Fruit fly (Drosophila melanogaster) whole organism, prepupa: ENCODE data around the gene CG15387.

Experiments used
- Blimp-1 ChIP-seq: fragments of 200-800 bp; sonication (Bioruptor generic); optimal IDR thresholded peaks from 3 replicates; lab custom pipeline; 2017; ENCODE audit warnings: missing biosample characterization, missing genetic modification characterization, mild to moderate bottlenecking, moderate library complexity, missing genetic modification reagents
- CG10669 ChIP-seq: fragments of 200-800 bp; sonication (Bioruptor generic); optimal IDR thresholded peaks from 3 replicates; lab custom pipeline; 2018; ENCODE audit warnings: missing biosample characterization, mild to moderate bottlenecking, missing genetic modification characterization, moderate library complexity
- CG11294 ChIP-seq: fragments of 200-800 bp; sonication (Bioruptor generic); IDR thresholded peaks from 2 replicates; pipeline ENCODE4 v1.3.6; 2022; ENCODE audit warnings: missing biosample characterization, missing genetic modification characterization
- CG15336 ChIP-seq: fragments of 200-800 bp; sonication (Bioruptor generic); IDR thresholded peaks from 2 replicates; pipeline ENCODE4 v1.3.6; 2022; ENCODE audit warnings: missing biosample characterization, missing genetic modification characterization
- CG1621 ChIP-seq: fragments of 200-800 bp; sonication (Bioruptor generic); optimal IDR thresholded peaks from 3 replicates; lab custom pipeline; 2018; ENCODE audit warnings: missing biosample characterization, mild to moderate bottlenecking, missing genetic modification characterization
- CG16779 ChIP-seq: fragments of 200-800 bp; sonication (Bioruptor generic); optimal IDR thresholded peaks from 3 replicates; lab custom pipeline; 2017; ENCODE audit warnings: missing biosample characterization, mild to moderate bottlenecking, missing genetic modification characterization
- CG31627 ChIP-seq: fragments of 200-800 bp; sonication (Bioruptor generic); optimal IDR thresholded peaks from 3 replicates; lab custom pipeline; 2016; ENCODE audit warnings: missing biosample characterization, missing genetic modification characterization
- CG32006 ChIP-seq: fragments of 200-800 bp; sonication (Bioruptor generic); optimal IDR thresholded peaks from 3 replicates; lab custom pipeline; 2017; ENCODE audit warnings: missing biosample characterization, mild to moderate bottlenecking, missing genetic modification characterization
- CG34406 ChIP-seq: fragments of 200-800 bp; sonication (Bioruptor generic); optimal IDR thresholded peaks from 3 replicates; lab custom pipeline; 2016; ENCODE audit warnings: missing biosample characterization, missing genetic modification characterization
- CG3919 ChIP-seq: fragments of 200-800 bp; sonication (Bioruptor generic); optimal IDR thresholded peaks from 3 replicates; lab custom pipeline; 2016; ENCODE audit warnings: missing biosample characterization, missing genetic modification characterization
- CG6276 ChIP-seq: fragments of 200-800 bp; sonication (Bioruptor generic); optimal IDR thresholded peaks from 2 replicates; lab custom pipeline; 2017; ENCODE audit warnings: missing biosample characterization, mild to moderate bottlenecking, missing genetic modification characterization
- CG6854 ChIP-seq: fragments of 200-800 bp; sonication (Bioruptor generic); optimal IDR thresholded peaks from 2 replicates; lab custom pipeline; 2017; ENCODE audit warnings: missing biosample characterization, mild to moderate bottlenecking, missing genetic modification characterization
- CG8119 ChIP-seq: fragments of 200-800 bp; sonication (Bioruptor generic); IDR thresholded peaks from 3 replicates; pipeline ENCODE4 v1.3.6; 2022; ENCODE audit warnings: missing biosample characterization, missing genetic modification characterization
- CG8319 ChIP-seq: fragments of 200-800 bp; sonication (Bioruptor generic); optimal IDR thresholded peaks from 3 replicates; lab custom pipeline; 2016; ENCODE audit warnings: missing biosample characterization, missing genetic modification characterization
- CG8632 ChIP-seq: fragments of 200-800 bp; sonication (Bioruptor generic); optimal IDR thresholded peaks from 3 replicates; lab custom pipeline; 2016; ENCODE audit warnings: missing biosample characterization, missing genetic modification characterization
- CG9139 ChIP-seq: fragments of 200-800 bp; sonication (Bioruptor generic); optimal IDR thresholded peaks from 3 replicates; lab custom pipeline; 2017; ENCODE audit warnings: missing biosample characterization, mild to moderate bottlenecking, missing genetic modification characterization
- Eip78C ChIP-seq: fragments of 200-800 bp; sonication (Bioruptor generic); peaks from one replicate; lab custom pipeline; 2016; ENCODE audit warnings: missing biosample characterization, missing genetic modification characterization
- Ets21C ChIP-seq: fragments of 200-800 bp; sonication (Bioruptor generic); optimal IDR thresholded peaks from 3 replicates; lab custom pipeline; 2016; ENCODE audit warnings: missing biosample characterization, missing genetic modification characterization
- Ets96B ChIP-seq: fragments of 200-800 bp; optimal IDR thresholded peaks from 2 replicates; lab custom pipeline; 2019; ENCODE audit warnings: missing biosample characterization, mild to moderate bottlenecking, missing genetic modification characterization, moderate library complexity
- Hr38 ChIP-seq: sonication (Bioruptor generic); optimal IDR thresholded peaks from 2 replicates; lab custom pipeline; 2016; ENCODE audit warnings: missing biosample characterization, missing genetic modification characterization
- Hr39 ChIP-seq: fragments of 200-800 bp; sonication (Bioruptor generic); optimal IDR thresholded peaks from 2 replicates; lab custom pipeline; 2016; ENCODE audit warnings: missing biosample characterization, missing genetic modification characterization
- Hr4 ChIP-seq: fragments of 200-800 bp; sonication (Bioruptor generic); optimal IDR thresholded peaks from 3 replicates; lab custom pipeline; 2016; ENCODE audit warnings: missing biosample characterization, missing genetic modification characterization
- Lpt ChIP-seq: fragments of 200-800 bp; sonication (Bioruptor generic); optimal IDR thresholded peaks from 3 replicates; lab custom pipeline; 2016; ENCODE audit warnings: missing biosample characterization, missing genetic modification characterization
- OdsH ChIP-seq: fragments of 200-800 bp; sonication (Bioruptor generic); optimal IDR thresholded peaks from 3 replicates; lab custom pipeline; 2016; ENCODE audit warnings: missing biosample characterization, missing genetic modification characterization
- Sox14 ChIP-seq: fragments of 200-800 bp; sonication (Bioruptor generic); optimal IDR thresholded peaks from 3 replicates; lab custom pipeline; 2016; ENCODE audit warnings: missing biosample characterization, missing genetic modification characterization
- Sox15 ChIP-seq: fragments of 200-800 bp; sonication (Bioruptor generic); optimal IDR thresholded peaks from 3 replicates; lab custom pipeline; 2016; ENCODE audit warnings: missing biosample characterization, missing genetic modification characterization
- achi ChIP-seq: fragments of 200-800 bp; sonication (Bioruptor generic); optimal IDR thresholded peaks from 3 replicates; lab custom pipeline; 2016; ENCODE audit warnings: missing biosample characterization, missing genetic modification characterization
- cyc ChIP-seq: fragments of 200-800 bp; sonication (Bioruptor generic); optimal IDR thresholded peaks from 3 replicates; lab custom pipeline; 2016; ENCODE audit warnings: missing biosample characterization, missing genetic modification characterization
- dac ChIP-seq: fragments of 200-800 bp; sonication (Bioruptor generic); optimal IDR thresholded peaks from 2 replicates; lab custom pipeline; 2017; ENCODE audit warnings: missing biosample characterization, mild to moderate bottlenecking, missing genetic modification characterization
- fd59A ChIP-seq: fragments of 200-800 bp; sonication (Bioruptor generic); optimal IDR thresholded peaks from 2 replicates; lab custom pipeline; 2017; ENCODE audit warnings: missing biosample characterization, mild to moderate bottlenecking, missing genetic modification characterization, missing genetic modification reagents
- fd85E ChIP-seq: fragments of 200-800 bp; sonication (Bioruptor generic); optimal IDR thresholded peaks from 3 replicates; lab custom pipeline; 2016; ENCODE audit warnings: missing biosample characterization, missing genetic modification characterization
- fkh ChIP-seq: fragments of 200-800 bp; sonication (Bioruptor generic); optimal IDR thresholded peaks from 3 replicates; lab custom pipeline; 2017; ENCODE audit warnings: missing biosample characterization, mild to moderate bottlenecking, missing genetic modification characterization, moderate library complexity
- net ChIP-seq: fragments of 200-800 bp; sonication (Bioruptor generic); optimal IDR thresholded peaks from 3 replicates; lab custom pipeline; 2016; ENCODE audit warnings: missing biosample characterization, missing genetic modification characterization
- pdm3 ChIP-seq: fragments of 200-800 bp; sonication (Bioruptor generic); optimal IDR thresholded peaks from 3 replicates; lab custom pipeline; 2016; ENCODE audit warnings: missing biosample characterization, missing genetic modification characterization
- ss ChIP-seq, 2 experiments: fragments of 200-800 bp; sonication (Bioruptor generic); optimal IDR thresholded peaks; 2 replicates in 1 of 2; 3 replicates in 1 of 2; lab custom pipeline; 2017 to 2018; ENCODE audit warnings: mild to moderate bottlenecking in 2 of 2, missing biosample characterization in 2 of 2, missing genetic modification characterization in 2 of 2, moderate library complexity in 1 of 2
- svp ChIP-seq: fragments of 200-800 bp; sonication (Bioruptor generic); peaks from one replicate; lab custom pipeline; 2016; ENCODE audit warnings: missing biosample characterization, missing genetic modification characterization
- vri ChIP-seq: fragments of 200-800 bp; sonication (Bioruptor generic); optimal IDR thresholded peaks from 3 replicates; lab custom pipeline; 2016; ENCODE audit warnings: missing biosample characterization, mild to moderate bottlenecking, missing genetic modification characterization

The CG15387 gene

DNA sequence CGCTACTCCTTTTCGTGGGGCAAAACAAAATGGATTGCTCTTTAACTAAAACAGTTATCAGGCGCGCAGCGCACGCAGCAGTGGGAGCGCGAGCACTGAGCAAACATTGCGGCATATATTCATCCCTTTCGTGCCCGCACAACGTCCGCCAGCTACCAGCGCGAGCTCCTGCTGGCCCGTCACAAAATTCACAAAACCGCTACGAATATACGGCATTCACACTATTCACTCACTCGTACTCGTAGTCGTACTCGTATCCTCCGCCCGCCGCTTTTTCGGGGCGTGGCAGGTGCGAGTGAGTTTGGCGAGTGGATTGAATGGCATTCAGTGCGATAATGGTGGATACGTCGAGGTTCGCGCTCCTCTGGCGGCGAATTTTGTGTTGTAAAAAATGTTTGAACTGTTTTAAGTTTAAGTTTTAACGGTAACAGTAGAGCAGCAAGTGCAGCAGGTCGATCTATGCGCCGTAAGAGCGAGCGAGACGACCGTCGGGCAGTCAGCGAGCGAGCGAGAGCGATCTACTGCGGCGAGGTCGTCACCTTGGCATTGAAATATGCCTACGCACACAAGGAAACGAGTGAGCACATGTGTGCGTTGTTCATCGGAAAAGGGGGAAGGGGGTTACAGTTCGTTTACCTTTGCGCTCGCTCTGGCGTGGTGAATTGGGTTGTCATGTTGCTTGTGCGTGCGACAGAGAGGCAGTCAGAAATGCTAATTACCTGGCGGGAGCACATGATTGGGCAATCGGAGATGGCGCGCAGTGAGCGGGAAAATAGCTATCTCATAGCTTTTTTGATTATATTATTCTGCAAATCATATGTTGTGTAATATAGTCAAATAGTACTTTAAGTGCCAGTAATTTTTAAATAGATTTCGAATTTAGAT is 29.3 kb downstream of the CG15387 start (continued):
- peak; percentile 41 for TF ChIP-seq Lpt (GFP tag; lab: Kevin White, UChicago)
- peak; percentile 48 for TF ChIP-seq cyc (GFP tag; lab: Kevin White, UChicago)
- TF ChIP-seq CG16779 (tag; lab: Kevin White, UChicago): peak; percentile 65
- TF ChIP-seq Sox14: peak; percentile 48
- no peak for TF ChIP-seq Sox15 (GFP tag; lab: Kevin White, UChicago)
- TF ChIP-seq CG32006 (GFP tag; lab: Kevin White, UChicago): peak; percentile 67
- peak; percentile 52 for TF ChIP-seq Ets21C
- TF ChIP-seq CG8319 (GFP tag; lab: Kevin White, UChicago): peak; percentile 31
- peak; percentile 21 for TF ChIP-seq Blimp-1
- TF ChIP-seq CG6854 (GFP tag; lab: Kevin White, UChicago): peak; percentile 43
- peak; percentile 34 for TF ChIP-seq dac (GFP tag; lab: Kevin White, UChicago)
- TF ChIP-seq net (GFP tag; lab: Kevin White, UChicago): peak; percentile 47
- TF ChIP-seq CG6276: peak; percentile 21
- TF ChIP-seq CG8119 (GFP tag; lab: Robert Waterston, UW): no peak
- TF ChIP-seq fd59A (GFP tag; lab: Kevin White, UChicago): peak; percentile 0
- TF ChIP-seq CG11294: no peak
- peak; percentile 77 for TF ChIP-seq Hr39 (GFP tag; lab: Kevin White, UChicago)
- peak; percentile 46 for TF ChIP-seq Hr4 (GFP tag; lab: Kevin White, UChicago)
- TF ChIP-seq CG10669 (GFP tag; lab: Kevin White, UChicago): peak; percentile 9
- peak; percentile 96 for TF ChIP-seq vri
- peak; percentile 93 for TF ChIP-seq CG1621
- peak; percentile 1 for TF ChIP-seq CG34406 (GFP tag; lab: Kevin White, UChicago)
- TF ChIP-seq Ets96B: peak; percentile 44
- peak; percentile 99 for TF ChIP-seq fkh
- TF ChIP-seq achi: peak; percentile 67
- no peak for TF ChIP-seq Hr38 (GFP tag; lab: Kevin White, UChicago)
- peak; percentile 80 for TF ChIP-seq Eip78C (GFP tag; lab: Kevin White, UChicago)
- TF ChIP-seq pdm3 (GFP tag; lab: Kevin White, UChicago): peak; percentile 69
- TF ChIP-seq CG31627 (GFP tag; lab: Kevin White, UChicago): peak; percentile 65
- TF ChIP-seq, all 60 proteins: peak for 47

DNA sequence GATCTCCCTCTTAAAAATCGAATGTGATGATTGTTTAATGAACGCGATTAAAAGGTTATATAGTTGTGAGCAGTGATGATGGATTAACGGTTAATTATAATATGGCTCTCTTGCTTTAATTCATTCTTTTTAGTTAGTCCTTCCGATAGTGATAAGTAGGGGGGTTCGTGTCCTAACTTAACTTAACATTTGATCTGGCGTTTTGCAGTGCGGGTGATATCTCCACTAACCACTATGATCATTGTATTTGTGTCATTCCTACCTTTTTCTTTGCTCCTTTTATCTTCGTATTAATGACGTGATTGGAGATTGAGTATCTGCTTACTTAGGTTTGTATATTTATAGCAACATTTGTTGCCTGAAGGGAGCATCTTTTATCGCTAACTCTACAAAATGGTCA is 30.8 kb downstream of the CG15387 start:
- no peak for TF ChIP-seq Hr38 (GFP tag; lab: Kevin White, UChicago)
- TF ChIP-seq CG8632 (GFP tag; lab: Kevin White, UChicago): no peak
- no peak for TF ChIP-seq Eip78C (GFP tag; lab: Kevin White, UChicago)
- TF ChIP-seq CG16779 (tag; lab: Kevin White, UChicago): no peak

DNA sequence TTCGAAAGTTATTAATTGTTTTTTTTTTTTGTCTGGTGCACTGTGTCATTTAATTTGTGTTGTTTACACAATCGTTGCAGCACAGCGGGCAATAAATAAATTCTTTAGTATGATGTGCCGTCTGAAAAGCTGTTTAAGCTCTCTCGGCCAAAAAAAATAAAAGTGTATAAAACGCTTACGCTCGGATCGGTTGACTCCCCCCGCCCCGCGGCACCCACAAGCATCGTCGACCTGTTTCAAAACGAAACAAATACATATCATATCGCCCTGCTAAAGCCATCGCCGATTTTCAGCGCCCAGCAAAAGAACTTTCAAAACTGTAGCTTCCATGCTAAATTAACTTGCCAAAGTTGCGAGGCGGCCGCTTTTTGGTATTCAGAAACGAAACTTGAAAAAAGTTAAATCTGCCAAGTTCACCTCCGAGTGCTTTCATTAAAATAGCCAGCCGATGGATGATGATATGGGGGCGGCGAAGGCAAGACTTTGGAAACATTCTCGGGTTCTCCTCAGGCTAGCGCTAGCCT is 31.7 kb downstream of the CG15387 start:
- TF ChIP-seq CG15336 (GFP tag; lab: Robert Waterston, UW) (no peak), CG6854 (GFP tag; lab: Kevin White, UChicago) (peak; percentile 29), CG3919 (GFP tag; lab: Kevin White, UChicago) (no peak), CG9139 (no peak), OdsH (GFP tag; lab: Kevin White, UChicago) (no peak), CG10669 (GFP tag; lab: Kevin White, UChicago) (no peak), vri (peak; percentile 28), svp (GFP tag; lab: Kevin White, UChicago) (peak; percentile 52), ss (GFP tag; optimal IDR thresholded peaks at IDR 0.05; lab: Kevin White, UChicago) (no peak), Blimp-1 (peak; percentile 10), fd85E (no peak)
- TF ChIP-seq, all 60 proteins: peak for 4
